Worm (Caenorhabditis elegans): ENCODE results near the gene zhit-3.

ce11 chrV:10201913-10202312 lies 10.0 kb downstream of the zhit-3 start, which contains the start of gene ZK856.7:
- TF ChIP-seq ets-4 (GFP tag; optimal IDR thresholded peaks at IDR 0.05) (no peak), madf-6 (GFP tag; IDR thresholded peaks at IDR 0.05) (no peak), athp-1 (tag; optimal IDR thresholded peaks at IDR 0.05) (no peak), lin-40 (tag; optimal IDR thresholded peaks at IDR 0.05) (no peak), nhr-27 (tag; optimal IDR thresholded peaks at IDR 0.05) (no peak), sdz-38 (tag; optimal IDR thresholded peaks at IDR 0.05) (no peak), let-607 (tag; optimal IDR thresholded peaks at IDR 0.05) (no peak)
